Fruit fly (Drosophila melanogaster) whole organism, embryonic: Measurements from ENCODE around the gene CG7907.

Experiments used
- B-H1 ChIP-seq: fragments of 200-800 bp; sonication (Bioruptor generic); IDR thresholded peaks from 3 replicates; pipeline ENCODE4 v1.3.6; 2022; ENCODE audit warnings: missing biosample characterization, missing genetic modification characterization
- Bdp1 ChIP-seq: fragments of 200-800 bp; sonication (Bioruptor generic); optimal IDR thresholded peaks from 3 replicates; lab custom pipeline; 2016; ENCODE audit warnings: missing biosample characterization, missing genetic modification characterization
- CG10543 ChIP-seq: fragments of 200-800 bp; sonication (Bioruptor generic); optimal IDR thresholded peaks from 3 replicates; lab custom pipeline; 2017; ENCODE audit warnings: missing biosample characterization, mild to moderate bottlenecking, missing genetic modification characterization, moderate library complexity
- CG11398 ChIP-seq: fragments of 200-800 bp; sonication (Bioruptor generic); optimal IDR thresholded peaks from 2 replicates; lab custom pipeline; 2016; ENCODE audit warnings: missing biosample characterization, missing genetic modification characterization
- CG13424 ChIP-seq: fragments of 200-800 bp; sonication (Bioruptor generic); optimal IDR thresholded peaks from 2 replicates; lab custom pipeline; 2019; ENCODE audit warnings: missing biosample characterization, mild to moderate bottlenecking, missing genetic modification characterization, moderate library complexity
- CG17385 ChIP-seq: fragments of 200-800 bp; sonication (Bioruptor generic); optimal IDR thresholded peaks from 3 replicates; lab custom pipeline; 2018; ENCODE audit warnings: missing biosample characterization, mild to moderate bottlenecking, missing genetic modification characterization
- CG17802 ChIP-seq: fragments of 200-800 bp; sonication (Bioruptor generic); optimal IDR thresholded peaks from 2 replicates; lab custom pipeline; 2018; ENCODE audit warnings: missing biosample characterization, mild to moderate bottlenecking, missing genetic modification characterization, moderate library complexity
- CG2129 ChIP-seq: fragments of 200-800 bp; sonication (Bioruptor generic); IDR thresholded peaks from 2 replicates; pipeline ENCODE4 v1.3.6; 2022; ENCODE audit warnings: missing biosample characterization, missing genetic modification characterization; ENCODE audit not compliant: partially characterized antibody
- CG2712 ChIP-seq: fragments of 200-800 bp; optimal IDR thresholded peaks from 3 replicates; lab custom pipeline; 2019; ENCODE audit warnings: missing biosample characterization, mild to moderate bottlenecking, missing genetic modification characterization, moderate library complexity
- CG30403 ChIP-seq: fragments of 200-800 bp; sonication (Bioruptor generic); optimal IDR thresholded peaks from 3 replicates; lab custom pipeline; 2016; ENCODE audit warnings: missing biosample characterization, missing genetic modification characterization
- CG32772 ChIP-seq: fragments of 200-800 bp; sonication (Bioruptor generic); IDR thresholded peaks from 2 replicates; pipeline ENCODE4 v1.3.6; 2022; ENCODE audit warnings: missing biosample characterization, missing genetic modification characterization
- CG3281 ChIP-seq: fragments of 200-800 bp; sonication (Bioruptor generic); optimal IDR thresholded peaks from 3 replicates; lab custom pipeline; 2017; ENCODE audit warnings: missing biosample characterization, mild to moderate bottlenecking, missing genetic modification characterization
- CG3407 ChIP-seq: fragments of 200-800 bp; sonication (Bioruptor generic); optimal IDR thresholded peaks from 2 replicates; lab custom pipeline; 2018; ENCODE audit warnings: missing biosample characterization, mild to moderate bottlenecking, missing genetic modification characterization
- CG34224 ChIP-seq: fragments of 200-800 bp; sonication (Bioruptor generic); IDR thresholded peaks from 3 replicates; pipeline ENCODE4 v1.3.6; 2022; ENCODE audit warnings: missing biosample characterization, missing genetic modification characterization; ENCODE audit not compliant: partially characterized antibody
- CG42726 ChIP-seq: fragments of 200-800 bp; sonication (Bioruptor generic); IDR thresholded peaks from 2 replicates; pipeline ENCODE4 v1.3.6; 2022; ENCODE audit warnings: missing biosample characterization, missing genetic modification characterization; ENCODE audit not compliant: partially characterized antibody
- CG4328 ChIP-seq: fragments of 200-800 bp; sonication (Bioruptor generic); optimal IDR thresholded peaks from 3 replicates; lab custom pipeline; 2017; ENCODE audit warnings: missing biosample characterization, missing genetic modification reagents, missing genetic modification characterization
- CG4707 ChIP-seq: fragments of 200-800 bp; sonication (Bioruptor generic); optimal IDR thresholded peaks from 2 replicates; lab custom pipeline; 2018; ENCODE audit warnings: missing biosample characterization, mild to moderate bottlenecking, missing genetic modification characterization, moderate library complexity
- CG4730 ChIP-seq: fragments of 200-800 bp; sonication (Bioruptor generic); IDR thresholded peaks from 2 replicates; pipeline ENCODE4 v1.3.6; 2022; ENCODE audit warnings: missing biosample characterization, missing genetic modification characterization
- CG7357 ChIP-seq: fragments of 200-800 bp; sonication (Bioruptor generic); IDR thresholded peaks from 3 replicates; pipeline ENCODE4 v1.3.6; 2022; ENCODE audit warnings: missing biosample characterization, missing genetic modification characterization
- CG8359 ChIP-seq: fragments of 200-800 bp; sonication (Bioruptor generic); optimal IDR thresholded peaks from 2 replicates; lab custom pipeline; 2017; ENCODE audit warnings: missing biosample characterization, mild to moderate bottlenecking, missing genetic modification characterization, borderline replicate concordance
- CG8478 ChIP-seq: fragments of >200 bp; optimal IDR thresholded peaks from 2 replicates; lab custom pipeline; 2018
- CG9817 ChIP-seq: fragments of 200-800 bp; sonication (Bioruptor generic); optimal IDR thresholded peaks from 2 replicates; lab custom pipeline; 2018; ENCODE audit warnings: missing biosample characterization, mild to moderate bottlenecking, missing genetic modification characterization, moderate library complexity
- CG9876 ChIP-seq: fragments of 200-800 bp; sonication (Bioruptor generic); optimal IDR thresholded peaks from 2 replicates; lab custom pipeline; 2016; ENCODE audit warnings: missing biosample characterization, missing genetic modification characterization
- CoRest ChIP-seq: fragments of 200-800 bp; sonication (Bioruptor generic); optimal IDR thresholded peaks from 3 replicates; lab custom pipeline; 2018; ENCODE audit warnings: missing biosample characterization, mild to moderate bottlenecking, missing genetic modification characterization, moderate library complexity
- Eip74EF ChIP-seq, 2 experiments: fragments of 200-800 bp in 1 of 2; fragments of >200 bp in 1 of 2; sonication (Bioruptor generic) in 1 of 2; optimal IDR thresholded peaks; 2 replicates each; lab custom pipeline; 2017 to 2019; ENCODE audit warnings: missing biosample characterization in 2 of 2, missing genetic modification characterization in 2 of 2, mild to moderate bottlenecking in 1 of 2, moderate library complexity in 1 of 2
- Elba2 ChIP-seq: fragments of 200-800 bp; sonication (Bioruptor generic); optimal IDR thresholded peaks from 3 replicates; lab custom pipeline; 2016; ENCODE audit warnings: missing biosample characterization, missing genetic modification characterization
- HLH3B ChIP-seq: fragments of 200-800 bp; sonication (Bioruptor generic); IDR thresholded peaks from 2 replicates; pipeline ENCODE4 v1.3.6; 2022; ENCODE audit warnings: missing biosample characterization, missing genetic modification characterization
- HLH4C ChIP-seq: fragments of 200-800 bp; sonication (Bioruptor generic); IDR thresholded peaks from 3 replicates; pipeline ENCODE4 v1.3.6; 2022; ENCODE audit warnings: missing biosample characterization, missing genetic modification characterization; ENCODE audit not compliant: partially characterized antibody
- Jarid2 ChIP-seq: fragments of 200-800 bp; sonication (Bioruptor generic); optimal IDR thresholded peaks from 3 replicates; lab custom pipeline; 2017; ENCODE audit warnings: mild to moderate bottlenecking, missing biosample characterization, missing genetic modification reagents, missing genetic modification characterization
- Kr ChIP-seq: fragments of 200-800 bp; sonication (Bioruptor generic); optimal IDR thresholded peaks from 2 replicates; lab custom pipeline; 2017; ENCODE audit warnings: missing biosample characterization, mild to moderate bottlenecking, missing genetic modification characterization
- Lim3 ChIP-seq: fragments of 200-800 bp; sonication (Bioruptor generic); IDR thresholded peaks from 2 replicates; pipeline ENCODE4 v1.3.6; 2022; ENCODE audit warnings: missing biosample characterization, missing genetic modification characterization
- MTF-1 ChIP-seq: fragments of 200-800 bp; sonication (Bioruptor generic); optimal IDR thresholded peaks from 2 replicates; lab custom pipeline; 2018; ENCODE audit warnings: missing biosample characterization, mild to moderate bottlenecking, missing genetic modification characterization, borderline replicate concordance
- NC2α ChIP-seq: fragments of 200-800 bp; sonication (Bioruptor generic); optimal IDR thresholded peaks from 2 replicates; lab custom pipeline; 2016; ENCODE audit warnings: missing biosample characterization, missing genetic modification characterization
- Nf-YC ChIP-seq: fragments of 200-800 bp; optimal IDR thresholded peaks from 3 replicates; lab custom pipeline; 2019; ENCODE audit warnings: missing biosample characterization, mild to moderate bottlenecking, missing genetic modification characterization, moderate library complexity
- Oli ChIP-seq: fragments of 200-800 bp; sonication (Bioruptor generic); optimal IDR thresholded peaks from 2 replicates; lab custom pipeline; 2018; ENCODE audit warnings: missing biosample characterization, mild to moderate bottlenecking, missing genetic modification characterization, moderate library complexity
- Ptx1 ChIP-seq: fragments of 200-800 bp; sonication (Bioruptor generic); IDR thresholded peaks from 2 replicates; pipeline ENCODE4 v1.3.6; 2022; ENCODE audit warnings: missing biosample characterization, missing genetic modification characterization
- Rx ChIP-seq: fragments of 200-800 bp; sonication (Bioruptor generic); IDR thresholded peaks from 2 replicates; pipeline ENCODE4 v1.3.6; 2022; ENCODE audit warnings: missing biosample characterization, missing genetic modification characterization
- Sry-δ ChIP-seq: fragments of 200-800 bp; sonication (Bioruptor generic); optimal IDR thresholded peaks from 2 replicates; lab custom pipeline; 2016; ENCODE audit warnings: missing biosample characterization, missing genetic modification characterization
- Vsx1 ChIP-seq: fragments of 200-800 bp; sonication (Bioruptor generic); optimal IDR thresholded peaks from 2 replicates; lab custom pipeline; 2017; ENCODE audit warnings: missing biosample characterization, mild to moderate bottlenecking, missing genetic modification characterization, missing genetic modification reagents
- ase ChIP-seq: fragments of 200-800 bp; sonication (Bioruptor generic); IDR thresholded peaks from 3 replicates; pipeline ENCODE4 v1.3.6; 2022; ENCODE audit warnings: missing biosample characterization, missing genetic modification characterization
- dan ChIP-seq: fragments of 200-800 bp; sonication (Bioruptor generic); IDR thresholded peaks from 2 replicates; pipeline ENCODE4 v1.3.6; 2022; ENCODE audit warnings: missing biosample characterization, missing genetic modification characterization
- grn ChIP-seq: fragments of 200-800 bp; sonication (Bioruptor generic); optimal IDR thresholded peaks from 3 replicates; lab custom pipeline; 2017; ENCODE audit warnings: missing biosample characterization, missing genetic modification characterization
- ham ChIP-seq: fragments of 200-800 bp; sonication (Bioruptor generic); IDR thresholded peaks from 2 replicates; pipeline ENCODE4 v1.3.6; 2022; ENCODE audit warnings: missing biosample characterization, missing genetic modification characterization
- insv ChIP-seq, 2 experiments: fragments of 200-800 bp; sonication (Bioruptor generic); optimal IDR thresholded peaks; 3 replicates each; lab custom pipeline; 2016 to 2018; ENCODE audit warnings: missing biosample characterization in 2 of 2, missing genetic modification characterization in 2 of 2
- odd ChIP-seq: fragments of 200-800 bp; sonication (Bioruptor generic); optimal IDR thresholded peaks from 2 replicates; lab custom pipeline; 2017; ENCODE audit warnings: missing biosample characterization, mild to moderate bottlenecking, missing genetic modification characterization
- row ChIP-seq: fragments of 200-800 bp; sonication (Bioruptor generic); IDR thresholded peaks from 3 replicates; pipeline ENCODE4 v1.3.6; 2022; ENCODE audit warnings: missing biosample characterization, missing genetic modification characterization
- toy ChIP-seq: fragments of 200-800 bp; sonication (Bioruptor generic); IDR thresholded peaks from 2 replicates; pipeline ENCODE4 v1.3.6; 2022; ENCODE audit warnings: missing biosample characterization, missing genetic modification characterization
- zen ChIP-seq: fragments of 200-800 bp; sonication (Bioruptor generic); optimal IDR thresholded peaks from 3 replicates; lab custom pipeline; 2018; ENCODE audit warnings: missing biosample characterization, mild to moderate bottlenecking, missing genetic modification characterization, moderate library complexity
- zfh1 ChIP-seq: fragments of 200-800 bp; sonication (Bioruptor generic); IDR thresholded peaks from 3 replicates; pipeline ENCODE4 v1.3.6; 2022; ENCODE audit warnings: missing biosample characterization, missing genetic modification characterization

CG7907 gene

dm6 chr3R:21376859-21377607 lies 26.5 kb upstream of the CG7907 start (continued):
- no peak for TF ChIP-seq CG3407
- peak; percentile 9 for TF ChIP-seq CG30403 (GFP tag; lab: Kevin White, UChicago)
- no peak for TF ChIP-seq CG7357
- TF ChIP-seq CG4328 (GFP tag; lab: Kevin White, UChicago), result no peak
- TF ChIP-seq CG4707 (GFP tag; lab: Kevin White, UChicago), result no peak
- peak; percentile 64; the same call in 2 of the 3 replicates for TF ChIP-seq HLH4C
- TF ChIP-seq NC2α (GFP tag; lab: Kevin White, UChicago), result peak; percentile 0
- no peak for TF ChIP-seq CG8359 (GFP tag; lab: Kevin White, UChicago)
- TF ChIP-seq CG4730, result no peak
- TF ChIP-seq Bdp1 (GFP tag; lab: Kevin White, UChicago), result no peak
- peak; percentile 85 for TF ChIP-seq Sry-δ (GFP tag; lab: Kevin White, UChicago)
- peak; percentile 75 for TF ChIP-seq row (GFP tag; lab: Robert Waterston, UW)
- peak; percentile 75 for TF ChIP-seq Nf-YC (tag; lab: Kevin White, UChicago)
- no peak for TF ChIP-seq CG8478 (lab: Kevin White, UChicago)
- TF ChIP-seq dan (GFP tag; lab: Robert Waterston, UW), result no peak
- no peak for TF ChIP-seq toy (GFP tag; lab: Robert Waterston, UW)
- no peak for TF ChIP-seq Elba2
- no peak for TF ChIP-seq CG17385 (GFP tag; lab: Kevin White, UChicago)
- peak; percentile 17 for TF ChIP-seq CG2712 (tag; lab: Kevin White, UChicago)
- no peak for TF ChIP-seq CG11398 (GFP tag; lab: Kevin White, UChicago)
- TF ChIP-seq HLH3B (GFP tag; lab: Robert Waterston, UW), result no peak
- no peak for TF ChIP-seq B-H1 (GFP tag; lab: Robert Waterston, UW)
- TF ChIP-seq zfh1, result 0 out of 3 replicates have a peak, but pooled peaks have one; percentile 5
- TF ChIP-seq CG17802, result peak; percentile 11
- TF ChIP-seq Rx (GFP tag; lab: Robert Waterston, UW), result no peak
- TF ChIP-seq CG9817 (tag; lab: Kevin White, UChicago), result no peak
- TF ChIP-seq CG13424 (tag; lab: Kevin White, UChicago), result peak; percentile 33
- no peak for TF ChIP-seq Vsx1
- TF ChIP-seq odd (GFP tag; lab: Kevin White, UChicago), result peak; percentile 30
- TF ChIP-seq CoRest, result peak; percentile 24
- TF ChIP-seq CG3281 (GFP tag; lab: Kevin White, UChicago), result no peak
- TF ChIP-seq CG10543 (GFP tag; lab: Kevin White, UChicago), result no peak
- no peak for TF ChIP-seq Kr
- TF ChIP-seq CG32772 (GFP tag; lab: Robert Waterston, UW), result no peak
- TF ChIP-seq Eip74EF (GFP tag; optimal IDR thresholded peaks at IDR 0.05; lab: Kevin White, UChicago), result peak in 1 of 2 experiments; percentile 3
- peak; percentile 0 for TF ChIP-seq zen (tag; lab: Kevin White, UChicago)
- peak; percentile 41 for TF ChIP-seq Jarid2
- TF ChIP-seq MTF-1, result peak; percentile 16
- TF ChIP-seq CG2129 (GFP tag; lab: Robert Waterston, UW), result peak; percentile 67
- peak in 1 of 2 experiments; percentile 5 for TF ChIP-seq insv (GFP tag; optimal IDR thresholded peaks at IDR 0.05; lab: Kevin White, UChicago)
- no peak for TF ChIP-seq ham
- no peak for TF ChIP-seq ase (GFP tag; lab: Robert Waterston, UW)
- no peak for TF ChIP-seq Ptx1 (GFP tag; lab: Robert Waterston, UW)
- no peak for TF ChIP-seq grn (GFP tag; lab: Kevin White, UChicago)
- no peak for TF ChIP-seq Oli
- no peak for TF ChIP-seq CG9876 (GFP tag; lab: Kevin White, UChicago)
- TF ChIP-seq Lim3 (GFP tag; lab: Robert Waterston, UW), result no peak
- TF ChIP-seq CG34224 (GFP tag; lab: Robert Waterston, UW), result peak; percentile 84
- TF ChIP-seq CG42726 (GFP tag; lab: Robert Waterston, UW), result peak; percentile 69; the same call in 1 of the 2 replicates
